Fruit fly (Drosophila melanogaster) whole organism, embryonic: ENCODE results near the gene Cpr92A.

Experiments used
- CG10147 ChIP-seq: fragments of 200-800 bp; sonication (Bioruptor generic); optimal IDR thresholded peaks from 2 replicates; lab custom pipeline; 2019; ENCODE audit warnings: missing biosample characterization, mild to moderate bottlenecking, missing genetic modification characterization, moderate library complexity
- CG10543 ChIP-seq: fragments of 200-800 bp; sonication (Bioruptor generic); optimal IDR thresholded peaks from 3 replicates; lab custom pipeline; 2017; ENCODE audit warnings: missing biosample characterization, mild to moderate bottlenecking, missing genetic modification characterization, moderate library complexity
- CG11247 ChIP-seq: fragments of 200-800 bp; sonication (Bioruptor generic); IDR thresholded peaks from 2 replicates; pipeline ENCODE4 v1.3.6; 2022; ENCODE audit warnings: missing biosample characterization, missing genetic modification characterization
- CG12104 ChIP-seq: fragments of 200-800 bp; sonication (Bioruptor generic); optimal IDR thresholded peaks from 3 replicates; lab custom pipeline; 2016; ENCODE audit warnings: missing biosample characterization, missing genetic modification characterization
- CG13894 ChIP-seq: fragments of 200-800 bp; sonication (Bioruptor generic); optimal IDR thresholded peaks from 3 replicates; lab custom pipeline; 2018; ENCODE audit warnings: missing biosample characterization, mild to moderate bottlenecking, missing genetic modification characterization, moderate library complexity
- CG15514 ChIP-seq: fragments of 200-800 bp; sonication (Bioruptor generic); optimal IDR thresholded peaks from 3 replicates; lab custom pipeline; 2017; ENCODE audit warnings: missing biosample characterization, missing genetic modification characterization, mild to moderate bottlenecking, moderate library complexity, missing genetic modification reagents
- CG15696 ChIP-seq: fragments of 200-800 bp; sonication (Bioruptor generic); optimal IDR thresholded peaks from 2 replicates; lab custom pipeline; 2019; ENCODE audit warnings: missing biosample characterization, mild to moderate bottlenecking, missing genetic modification characterization, moderate library complexity
- CG17568 ChIP-seq: fragments of 200-800 bp; sonication (Bioruptor generic); optimal IDR thresholded peaks from 2 replicates; lab custom pipeline; 2018; ENCODE audit warnings: missing biosample characterization, mild to moderate bottlenecking, missing genetic modification characterization, moderate library complexity
- CG2678 ChIP-seq: fragments of 200-800 bp; sonication (Bioruptor generic); optimal IDR thresholded peaks from 3 replicates; lab custom pipeline; 2019; ENCODE audit warnings: missing biosample characterization, mild to moderate bottlenecking, missing genetic modification characterization, moderate library complexity
- CG34376 ChIP-seq: fragments of 200-800 bp; sonication (Bioruptor generic); optimal IDR thresholded peaks from 2 replicates; lab custom pipeline; 2018; ENCODE audit warnings: missing biosample characterization, mild to moderate bottlenecking, missing genetic modification characterization
- CG3726 ChIP-seq: fragments of 200-800 bp; sonication (Bioruptor generic); IDR thresholded peaks from 3 replicates; pipeline ENCODE4, ENCODE4 v1.3.6; 2022; ENCODE audit warnings: missing biosample characterization, missing genetic modification characterization
- CG7357 ChIP-seq: fragments of 200-800 bp; sonication (Bioruptor generic); IDR thresholded peaks from 3 replicates; pipeline ENCODE4 v1.3.6; 2022; ENCODE audit warnings: missing biosample characterization, missing genetic modification characterization
- CG7839 ChIP-seq: fragments of 200-800 bp; sonication (Bioruptor generic); optimal IDR thresholded peaks from 3 replicates; lab custom pipeline; 2018; ENCODE audit warnings: missing biosample characterization, mild to moderate bottlenecking, missing genetic modification characterization, moderate library complexity
- CG7987 ChIP-seq: fragments of 200-800 bp; sonication (Bioruptor generic); optimal IDR thresholded peaks from 2 replicates; lab custom pipeline; 2018; ENCODE audit warnings: missing biosample characterization, mild to moderate bottlenecking, missing genetic modification characterization, moderate library complexity
- CG8290 ChIP-seq, 3 experiments: fragments of 200-800 bp; sonication (Bioruptor generic); optimal IDR thresholded peaks; 2 replicates each; lab custom pipeline; 2016 to 2019; ENCODE audit warnings: missing biosample characterization in 3 of 3, missing genetic modification characterization in 3 of 3, mild to moderate bottlenecking in 2 of 3, moderate library complexity in 1 of 3
- CG8388 ChIP-seq: fragments of 200-800 bp; sonication (Bioruptor generic); optimal IDR thresholded peaks from 2 replicates; lab custom pipeline; 2019; ENCODE audit warnings: missing biosample characterization, mild to moderate bottlenecking, missing genetic modification characterization, moderate library complexity
- CHES-1-like ChIP-seq: fragments of 200-800 bp; sonication (Bioruptor generic); optimal IDR thresholded peaks from 2 replicates; lab custom pipeline; 2016; ENCODE audit warnings: missing biosample characterization, missing genetic modification characterization
- Chrac-16 ChIP-seq: fragments of 200-800 bp; sonication (Bioruptor generic); optimal IDR thresholded peaks from 3 replicates; lab custom pipeline; 2016; ENCODE audit warnings: missing biosample characterization, missing genetic modification characterization
- Doc2 ChIP-seq: fragments of 200-800 bp; sonication (Bioruptor generic); IDR thresholded peaks from 2 replicates; pipeline ENCODE4 v1.3.6; 2022; ENCODE audit warnings: missing biosample characterization, missing genetic modification characterization
- H2.0 ChIP-seq: fragments of 200-800 bp; sonication (Bioruptor generic); IDR thresholded peaks from 2 replicates; pipeline ENCODE4 v1.3.6; 2022; ENCODE audit warnings: missing biosample characterization, missing genetic modification characterization
- HHEX ChIP-seq: fragments of 200-800 bp; sonication (Bioruptor generic); optimal IDR thresholded peaks from 3 replicates; lab custom pipeline; 2017; ENCODE audit warnings: missing biosample characterization, mild to moderate bottlenecking, missing genetic modification characterization, missing genetic modification reagents
- Hmr ChIP-seq: fragments of 200-800 bp; sonication (Bioruptor generic); optimal IDR thresholded peaks from 3 replicates; lab custom pipeline; 2017; ENCODE audit warnings: mild to moderate bottlenecking, missing biosample characterization, missing genetic modification reagents, missing genetic modification characterization
- Hmx ChIP-seq: fragments of 200-800 bp; sonication (Bioruptor generic); optimal IDR thresholded peaks from 2 replicates; lab custom pipeline; 2016; ENCODE audit warnings: missing biosample characterization, missing genetic modification characterization
- Mes4 ChIP-seq: fragments of 200-800 bp; sonication (Bioruptor generic); optimal IDR thresholded peaks from 2 replicates; lab custom pipeline; 2016; ENCODE audit warnings: missing biosample characterization, missing genetic modification characterization
- Rfx ChIP-seq: fragments of 200-800 bp; sonication (Bioruptor generic); IDR thresholded peaks from 2 replicates; pipeline ENCODE4 v1.3.6; 2022; ENCODE audit warnings: missing biosample characterization, missing genetic modification characterization
- Rx ChIP-seq: fragments of 200-800 bp; sonication (Bioruptor generic); IDR thresholded peaks from 2 replicates; pipeline ENCODE4 v1.3.6; 2022; ENCODE audit warnings: missing biosample characterization, missing genetic modification characterization
- Side ChIP-seq: fragments of 200-800 bp; sonication (Bioruptor generic); optimal IDR thresholded peaks from 2 replicates; lab custom pipeline; 2016; ENCODE audit warnings: missing biosample characterization, missing genetic modification characterization
- Sry-β ChIP-seq: fragments of 200-800 bp; sonication (Bioruptor generic); optimal IDR thresholded peaks from 2 replicates; lab custom pipeline; 2018; ENCODE audit warnings: missing biosample characterization, mild to moderate bottlenecking, missing genetic modification characterization, moderate library complexity
- al ChIP-seq: fragments of 200-800 bp; sonication (Bioruptor generic); IDR thresholded peaks from 2 replicates; pipeline ENCODE4 v1.3.6; 2022; ENCODE audit warnings: missing biosample characterization, missing genetic modification characterization
- bowl ChIP-seq: fragments of 200-800 bp; sonication (Bioruptor generic); IDR thresholded peaks from 2 replicates; pipeline ENCODE4 v1.3.6; 2022; ENCODE audit warnings: missing biosample characterization, missing genetic modification characterization
- corto ChIP-seq: fragments of 200-800 bp; sonication (Bioruptor generic); optimal IDR thresholded peaks from 2 replicates; lab custom pipeline; 2016; ENCODE audit warnings: missing biosample characterization, mild to moderate bottlenecking, missing genetic modification characterization, moderate library complexity
- fd96Cb ChIP-seq: fragments of 200-800 bp; sonication (Bioruptor generic); optimal IDR thresholded peaks from 2 replicates; lab custom pipeline; 2018; ENCODE audit warnings: missing biosample characterization, mild to moderate bottlenecking, missing genetic modification characterization, moderate library complexity
- gem ChIP-seq: fragments of 200-800 bp; sonication (Bioruptor generic); optimal IDR thresholded peaks from 2 replicates; lab custom pipeline; 2019; ENCODE audit warnings: missing biosample characterization, mild to moderate bottlenecking, missing genetic modification characterization, moderate library complexity
- gsb ChIP-seq: fragments of 200-800 bp; sonication (Bioruptor generic); IDR thresholded peaks from 2 replicates; pipeline ENCODE4 v1.3.6; 2022; ENCODE audit warnings: missing biosample characterization, missing genetic modification characterization
- ham ChIP-seq: fragments of 200-800 bp; sonication (Bioruptor generic); IDR thresholded peaks from 2 replicates; pipeline ENCODE4 v1.3.6; 2022; ENCODE audit warnings: missing biosample characterization, missing genetic modification characterization
- org-1 ChIP-seq: fragments of 200-800 bp; sonication (Bioruptor generic); optimal IDR thresholded peaks from 2 replicates; lab custom pipeline; 2017; ENCODE audit warnings: missing biosample characterization, missing genetic modification characterization
- phol ChIP-seq: fragments of 200-800 bp; sonication (Bioruptor generic); optimal IDR thresholded peaks from 3 replicates; lab custom pipeline; 2018; ENCODE audit warnings: missing biosample characterization, mild to moderate bottlenecking, missing genetic modification characterization, moderate library complexity
- pzg ChIP-seq: fragments of 200-800 bp; sonication (Bioruptor generic); optimal IDR thresholded peaks from 3 replicates; lab custom pipeline; 2018; ENCODE audit warnings: missing biosample characterization, mild to moderate bottlenecking, missing genetic modification characterization, moderate library complexity
- run ChIP-seq: fragments of 200-800 bp; sonication (Bioruptor generic); optimal IDR thresholded peaks from 3 replicates; lab custom pipeline; 2018; ENCODE audit warnings: missing biosample characterization, mild to moderate bottlenecking, missing genetic modification characterization
- schlank ChIP-seq: fragments of 200-800 bp; sonication (Bioruptor generic); optimal IDR thresholded peaks from 2 replicates; lab custom pipeline; 2018; ENCODE audit warnings: missing biosample characterization, mild to moderate bottlenecking, missing genetic modification characterization
- sna ChIP-seq: fragments of 200-800 bp; sonication (Bioruptor generic); IDR thresholded peaks from 2 replicates; pipeline ENCODE4 v1.3.6; 2022; ENCODE audit warnings: missing biosample characterization, missing genetic modification characterization; ENCODE audit not compliant: partially characterized antibody
- tx ChIP-seq: fragments of 200-800 bp; sonication (Bioruptor generic); optimal IDR thresholded peaks from 2 replicates; lab custom pipeline; 2016; ENCODE audit warnings: missing biosample characterization, missing genetic modification characterization
- wdn ChIP-seq: fragments of 200-800 bp; sonication (Bioruptor generic); IDR thresholded peaks from 2 replicates; pipeline ENCODE4 v1.3.6; 2022; ENCODE audit warnings: missing biosample characterization, missing genetic modification characterization
- wor ChIP-seq: fragments of 200-800 bp; sonication (Bioruptor generic); IDR thresholded peaks from 2 replicates; pipeline ENCODE4 v1.3.6; 2022; ENCODE audit warnings: missing biosample characterization, missing genetic modification characterization

The Cpr92A gene

dm6 chr3R:19612908-19613431 lies 14.2 kb upstream of the Cpr92A start, which contains the start of gene CG16727 (continued):
- TF ChIP-seq CG8290 (GFP tag; optimal IDR thresholded peaks at IDR 0.05; lab: Kevin White, UChicago) (no peak), CG8290 (tag; optimal IDR thresholded peaks at IDR 0.05; lab: Kevin White, UChicago) (no peak), CG7357 (GFP tag; lab: Robert Waterston, UW) (no peak), wdn (GFP tag; lab: Robert Waterston, UW) (no peak), CG2678 (tag; lab: Kevin White, UChicago) (peak; percentile 65), Side (GFP tag; lab: Kevin White, UChicago) (no peak), CG3726 (GFP tag; lab: Robert Waterston, UW) (0 out of 3 replicates have a peak, but pooled peaks have one; percentile 20), gem (peak; percentile 28), CG12104 (no peak), ham (no peak), Doc2 (no peak), Hmx (GFP tag; lab: Kevin White, UChicago) (no peak), run (tag; lab: Kevin White, UChicago) (peak; percentile 16), CG17568 (GFP tag; lab: Kevin White, UChicago) (peak; percentile 31), CG15696 (tag; lab: Kevin White, UChicago) (no peak), CG7839 (tag; lab: Kevin White, UChicago) (no peak), CG10147 (GFP tag; lab: Kevin White, UChicago) (no peak), CG8388 (no peak), tx (GFP tag; lab: Kevin White, UChicago) (no peak), gsb (GFP tag; lab: Robert Waterston, UW) (no peak), HHEX (GFP tag; lab: Kevin White, UChicago) (peak; percentile 35), fd96Cb (tag; lab: Kevin White, UChicago) (no peak), CG11247 (no peak), CG7987 (GFP tag; lab: Kevin White, UChicago) (peak; percentile 28), schlank (tag; lab: Kevin White, UChicago) (peak; percentile 40), Hmr (GFP tag; lab: Kevin White, UChicago) (peak; percentile 58), CHES-1-like (no peak), sna (GFP tag; lab: Robert Waterston, UW) (no peak), Mes4 (GFP tag; lab: Kevin White, UChicago) (no peak), CG34376 (GFP tag; lab: Kevin White, UChicago) (no peak), Chrac-16 (GFP tag; lab: Kevin White, UChicago) (no peak), wor (GFP tag; lab: Robert Waterston, UW) (no peak), Sry-β (no peak), H2.0 (GFP tag; lab: Robert Waterston, UW) (no peak), corto (no peak), bowl (no peak), CG15514 (GFP tag; lab: Kevin White, UChicago) (peak; percentile 49), Rx (GFP tag; lab: Robert Waterston, UW) (no peak), CG10543 (GFP tag; lab: Kevin White, UChicago) (peak; percentile 54), org-1 (GFP tag; lab: Kevin White, UChicago) (peak; percentile 11), CG13894 (tag; lab: Kevin White, UChicago) (no peak), Rfx (0 out of 2 replicates have a peak, but pooled peaks have one; percentile 12), pzg (no peak), phol (tag; lab: Kevin White, UChicago) (no peak), al (GFP tag; lab: Robert Waterston, UW) (no peak)
